Worm (Caenorhabditis elegans) whole organism, L3 larva: Measurements from ENCODE around the gene R148.3.

Experiments used
- ceh-82 ChIP-seq: fragments of 150-350 bp; optimal IDR thresholded peaks from 2 replicates; lab custom pipeline; 2014; ENCODE audit warnings: missing biosample characterization, missing genetic modification characterization
- lin-39 ChIP-seq: fragments of 150-350 bp; optimal IDR thresholded peaks from 2 replicates; lab custom pipeline; 2018; ENCODE audit warnings: missing biosample characterization, missing genetic modification reagents, missing genetic modification characterization
- nhr-77 ChIP-seq: fragments of 150-350 bp; optimal IDR thresholded peaks from 2 replicates; lab custom pipeline; 2014; ENCODE audit warnings: missing biosample characterization, missing genetic modification characterization
- snpc-4 ChIP-seq: fragments of 150-350 bp; optimal IDR thresholded peaks from 2 replicates; lab custom pipeline; 2014; ENCODE audit warnings: missing biosample characterization, missing genetic modification characterization
- tbx-2 ChIP-seq: sonication (generic microtip); optimal IDR thresholded peaks from 2 replicates; lab custom pipeline; 2016; ENCODE audit warnings: mild to moderate bottlenecking, missing genetic modification characterization, missing compliant biosample characterization
- unc-39 ChIP-seq: sonication (generic microtip); optimal IDR thresholded peaks from 4 replicates; lab custom pipeline; 2017; ENCODE audit warnings: missing biosample characterization, missing genetic modification characterization

ce11 chrIII:3127074-3127596, 48.0 kb upstream of the R148.3 start, which contains the start of gene nipa-1:
- TF ChIP-seq lin-39 (no peak), snpc-4 (tag; lab: Kevin White, UChicago) (no peak), nhr-77 (tag; lab: Kevin White, UChicago) (no peak), tbx-2 (tag; lab: Kevin White, UChicago) (no peak), ceh-82 (tag; lab: Kevin White, UChicago) (no peak), unc-39 (tag; lab: Kevin White, UChicago) (no peak)
